Worm (Caenorhabditis elegans): Measurements from ENCODE around the gene F19B6.1.

- TF ChIP-seq nhr-25 (tag; optimal IDR thresholded peaks at IDR 0.05) (no peak), fos-1 (tag; optimal IDR thresholded peaks at IDR 0.05) (no peak), nhr-28 (tag; optimal IDR thresholded peaks at IDR 0.05) (no peak)
Measured at ce11 chrIV:12282157-12282789, 53.6 kb downstream of the F19B6.1 start, which contains the start of the genes C42C1.12 and C42C1.19.
